Fruit fly (Drosophila melanogaster) whole organism: ENCODE data around the gene pigs.

ENCODE experiments used
- CG8478 ChIP-seq: fragments of >200 bp; optimal IDR thresholded peaks from 2 replicates; lab custom pipeline; 2018; ENCODE audit warnings: inconsistent platforms
- EcR ChIP-seq, 2 experiments: fragments of >200 bp; optimal IDR thresholded peaks; 2 replicates each; lab custom pipeline; 2017; ENCODE audit warnings: missing biosample characterization in 2 of 2, missing genetic modification characterization in 2 of 2, missing genetic modification reagents in 2 of 2

DNA sequence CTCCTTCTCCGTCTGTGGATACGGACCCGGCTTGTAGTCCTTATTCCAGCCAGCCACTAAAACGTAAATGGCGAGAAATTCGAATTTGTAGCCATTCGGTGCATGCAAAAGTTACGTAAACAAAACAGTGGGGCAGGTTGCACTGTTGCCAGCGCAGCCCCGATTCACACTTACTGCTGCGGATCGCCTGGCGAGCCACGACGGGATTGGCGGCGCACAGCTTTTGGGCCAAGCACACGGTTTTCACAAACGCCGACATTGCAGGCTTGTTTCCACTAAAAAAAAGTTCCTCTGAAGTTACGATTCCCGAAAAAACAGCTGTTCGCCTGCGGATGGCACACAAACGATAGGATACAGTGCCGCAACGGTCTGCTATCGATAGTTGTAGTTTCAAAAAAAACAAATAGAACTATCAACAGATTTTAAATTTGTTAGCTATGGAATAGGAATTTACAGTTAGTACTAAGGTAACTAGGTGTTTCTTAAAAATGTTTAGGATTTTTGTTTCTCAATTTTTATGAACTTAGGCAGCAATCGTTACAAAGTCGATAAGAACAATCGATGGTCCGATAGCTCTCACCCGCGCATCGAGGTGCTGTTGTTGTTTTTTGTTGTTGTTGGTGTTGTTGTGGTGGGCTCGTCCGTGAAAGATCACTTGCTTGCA, 78.1 kb downstream of the pigs start, which contains the start of gene Fum1:
- TF ChIP-seq CG8478 (lab: Kevin White, UChicago) (no peak), EcR (GFP tag; optimal IDR thresholded peaks at IDR 0.05; lab: Kevin White, UChicago) (no peak)
